Worm (Caenorhabditis elegans): ENCODE results near the gene enri-1.
A peak's percentile ranks its signal among the peaks of the same experiment; 100 is the strongest.

enri-1 gene

ce11 chrII:2342004-2342479 lies 627 bp upstream of the enri-1 start, which contains the start of gene F43C11.6:
F43C11.6 (plus strand) TSS chrII:2342429.
- no peak for TF ChIP-seq cog-1 (tag; optimal IDR thresholded peaks at IDR 0.05)
- TF ChIP-seq T22C8.4 (GFP tag; IDR thresholded peaks at IDR 0.05) = no peak
- no peak for TF ChIP-seq ref-1 (GFP tag; conservative IDR thresholded peaks at IDR 0.05)
- no peak for TF ChIP-seq med-1 (GFP tag; optimal IDR thresholded peaks at IDR 0.05; ENCODE audit: insufficient read depth)
- no peak for TF ChIP-seq flt-1 (GFP tag; IDR thresholded peaks at IDR 0.05)

- no peak for TF ChIP-seq tab-1 (GFP tag; IDR thresholded peaks at IDR 0.05)
- TF ChIP-seq flt-1 (GFP tag; IDR thresholded peaks at IDR 0.05) = no peak
- TF ChIP-seq ref-1 (GFP tag; conservative IDR thresholded peaks at IDR 0.05) = no peak
- no peak for TF ChIP-seq T22C8.4 (GFP tag; IDR thresholded peaks at IDR 0.05)
- no peak for TF ChIP-seq klf-2 (GFP tag; conservative IDR thresholded peaks at IDR 0.05)
- no peak for TF ChIP-seq med-1 (GFP tag; optimal IDR thresholded peaks at IDR 0.05; ENCODE audit: insufficient read depth)
- TF ChIP-seq cog-1 (tag; optimal IDR thresholded peaks at IDR 0.05) = no peak
- TF ChIP-seq ztf-23 (GFP tag; IDR thresholded peaks at IDR 0.05) = no peak
- TF ChIP-seq ztf-29 (GFP tag; IDR thresholded peaks at IDR 0.05) = no peak
Observed at ce11 chrII:2340974-2341373, 441 bp downstream of the enri-1 start.

- TF ChIP-seq tab-1 (GFP tag; IDR thresholded peaks at IDR 0.05) = no peak
- no peak for TF ChIP-seq med-1 (GFP tag; optimal IDR thresholded peaks at IDR 0.05; ENCODE audit: insufficient read depth)
- no peak for TF ChIP-seq cog-1 (tag; optimal IDR thresholded peaks at IDR 0.05)
- no peak for TF ChIP-seq ztf-29 (GFP tag; IDR thresholded peaks at IDR 0.05)
- TF ChIP-seq ref-1 (GFP tag; conservative IDR thresholded peaks at IDR 0.05) = no peak
- no peak for TF ChIP-seq ztf-23 (GFP tag; IDR thresholded peaks at IDR 0.05)
- TF ChIP-seq klf-2 (GFP tag; conservative IDR thresholded peaks at IDR 0.05) = no peak
- TF ChIP-seq flt-1 (GFP tag; IDR thresholded peaks at IDR 0.05) = no peak
- TF ChIP-seq T22C8.4 (GFP tag; IDR thresholded peaks at IDR 0.05) = no peak
Observed at ce11 chrII:2336177-2336576, 5.2 kb downstream of the enri-1 start.

ce11 chrII:2335572-2335971 lies 5.8 kb downstream of the enri-1 start, which contains the start of gene F43C11.7:
F43C11.7 (plus strand) TSS chrII:2335897.
- TF ChIP-seq med-1 (GFP tag; optimal IDR thresholded peaks at IDR 0.05; ENCODE audit: insufficient read depth) = no peak
- no peak for TF ChIP-seq ref-1 (GFP tag; conservative IDR thresholded peaks at IDR 0.05)
- TF ChIP-seq tab-1 (GFP tag; IDR thresholded peaks at IDR 0.05) = no peak
- TF ChIP-seq T22C8.4 (GFP tag; IDR thresholded peaks at IDR 0.05) = no peak
- TF ChIP-seq ztf-29 (GFP tag; IDR thresholded peaks at IDR 0.05) = no peak
- TF ChIP-seq ztf-23 (GFP tag; IDR thresholded peaks at IDR 0.05) = no peak
- TF ChIP-seq klf-2 (GFP tag; conservative IDR thresholded peaks at IDR 0.05) = no peak
- TF ChIP-seq flt-1 (GFP tag; IDR thresholded peaks at IDR 0.05) = no peak
- TF ChIP-seq cog-1 (tag; optimal IDR thresholded peaks at IDR 0.05) = no peak

DNA sequence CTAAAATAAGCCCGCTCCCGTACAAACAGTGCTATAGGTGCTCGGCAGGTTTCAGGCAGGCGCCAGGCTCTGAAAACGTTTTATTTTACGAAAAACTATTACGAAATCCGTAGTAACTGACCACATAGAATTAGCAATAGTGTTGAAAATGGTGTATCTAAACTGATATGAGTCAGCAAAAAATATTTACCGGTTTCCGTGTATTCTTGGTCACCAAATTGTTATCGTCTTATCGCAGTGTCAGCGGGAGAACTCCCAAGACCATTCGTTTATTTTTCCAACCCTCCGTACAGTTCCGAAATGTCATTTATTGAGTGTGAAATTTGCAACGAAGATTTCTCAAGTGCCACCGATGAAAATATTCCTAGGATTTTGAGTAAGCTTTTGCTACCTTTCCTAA lies 9.2 kb downstream of the enri-1 start, which contains the start of gene F43C11.8:
F43C11.8 (plus strand) TSS at position 301 of the 400 bp plus-strand sequence.
- TF ChIP-seq ztf-29 (GFP tag; IDR thresholded peaks at IDR 0.05) = no peak
- no peak for TF ChIP-seq tab-1 (GFP tag; IDR thresholded peaks at IDR 0.05)
- TF ChIP-seq cog-1 (tag; optimal IDR thresholded peaks at IDR 0.05) = no peak
- no peak for TF ChIP-seq klf-2 (GFP tag; conservative IDR thresholded peaks at IDR 0.05)
- TF ChIP-seq med-1 (GFP tag; optimal IDR thresholded peaks at IDR 0.05; ENCODE audit: insufficient read depth) = no peak
- TF ChIP-seq T22C8.4 (GFP tag; IDR thresholded peaks at IDR 0.05) = no peak
- no peak for TF ChIP-seq flt-1 (GFP tag; IDR thresholded peaks at IDR 0.05)
- no peak for TF ChIP-seq ref-1 (GFP tag; conservative IDR thresholded peaks at IDR 0.05)
- no peak for TF ChIP-seq ztf-23 (GFP tag; IDR thresholded peaks at IDR 0.05)

ce11 chrII:2330462-2330861 lies 11.0 kb downstream of the enri-1 start:
- TF ChIP-seq klf-2 (GFP tag; conservative IDR thresholded peaks at IDR 0.05) (no peak), flt-1 (GFP tag; IDR thresholded peaks at IDR 0.05) (peak; percentile 63)

- TF ChIP-seq ztf-29 (GFP tag; IDR thresholded peaks at IDR 0.05) (no peak), ztf-23 (GFP tag; IDR thresholded peaks at IDR 0.05) (no peak), tab-1 (GFP tag; IDR thresholded peaks at IDR 0.05) (no peak), ref-1 (GFP tag; conservative IDR thresholded peaks at IDR 0.05) (no peak), T22C8.4 (GFP tag; IDR thresholded peaks at IDR 0.05) (no peak), med-1 (GFP tag; optimal IDR thresholded peaks at IDR 0.05; ENCODE audit: insufficient read depth) (no peak), klf-2 (GFP tag; conservative IDR thresholded peaks at IDR 0.05) (no peak), flt-1 (GFP tag; IDR thresholded peaks at IDR 0.05) (no peak), cog-1 (tag; optimal IDR thresholded peaks at IDR 0.05) (no peak)
Observed at ce11 chrII:2328963-2329442, 12.4 kb downstream of the enri-1 start, which contains the start of the genes ZK1240.8 and ZK1240.1. ZK1240.8 (minus strand) TSS chrII:2329063. ZK1240.1 (plus strand) TSS chrII:2329392.

- TF ChIP-seq T22C8.4 (GFP tag; IDR thresholded peaks at IDR 0.05) = no peak
- no peak for TF ChIP-seq ref-1 (GFP tag; conservative IDR thresholded peaks at IDR 0.05)
Observed at ce11 chrII:2324956-2325355, 16.5 kb downstream of the enri-1 start, which contains the start of gene ZK1240.11. ZK1240.11 (plus strand) TSS chrII:2325256.

DNA sequence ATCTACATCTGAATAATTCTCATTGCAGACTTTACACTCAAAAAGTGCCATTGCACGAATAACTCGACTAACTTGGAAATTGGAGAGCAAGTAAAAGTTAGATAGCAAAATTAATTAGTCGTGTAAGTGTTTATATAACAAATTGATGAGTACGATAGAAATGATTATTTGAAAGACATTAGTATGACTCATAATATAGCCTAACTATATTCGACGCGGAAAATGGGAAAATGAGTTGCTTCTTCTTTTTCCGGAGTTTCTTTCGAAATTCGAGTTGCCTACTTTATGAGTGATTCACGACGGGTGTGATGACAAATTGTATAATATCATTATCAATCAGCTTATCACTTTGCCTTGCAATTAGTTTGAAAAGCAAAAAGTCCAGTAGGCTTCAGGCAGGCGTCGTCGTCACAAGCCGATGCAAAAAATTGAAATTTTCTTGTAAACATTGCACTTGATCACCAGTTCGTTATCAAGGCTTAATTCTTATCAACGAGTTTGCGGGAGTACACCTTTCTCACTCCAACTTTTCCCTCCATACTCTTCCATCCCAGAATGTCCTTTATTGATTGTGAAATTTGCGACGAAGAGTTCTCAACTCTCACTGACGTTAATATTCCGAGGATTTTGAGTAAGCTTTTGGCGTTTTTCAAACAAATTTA lies 18.4 kb downstream of the enri-1 start, which contains the start of the genes ZK1240.6 and ZK1240.2:
ZK1240.6 (minus strand) TSS at position 51 of the 662 bp plus-strand sequence.
ZK1240.2 (plus strand) TSS at position 520 of the 662 bp plus-strand sequence.
- no peak for TF ChIP-seq cog-1 (tag; optimal IDR thresholded peaks at IDR 0.05)
- TF ChIP-seq klf-2 (GFP tag; conservative IDR thresholded peaks at IDR 0.05) = no peak
- TF ChIP-seq ref-1 (GFP tag; conservative IDR thresholded peaks at IDR 0.05) = no peak
- no peak for TF ChIP-seq flt-1 (GFP tag; IDR thresholded peaks at IDR 0.05)
- TF ChIP-seq T22C8.4 (GFP tag; IDR thresholded peaks at IDR 0.05) = no peak
- TF ChIP-seq med-1 (GFP tag; optimal IDR thresholded peaks at IDR 0.05; ENCODE audit: insufficient read depth) = no peak

DNA sequence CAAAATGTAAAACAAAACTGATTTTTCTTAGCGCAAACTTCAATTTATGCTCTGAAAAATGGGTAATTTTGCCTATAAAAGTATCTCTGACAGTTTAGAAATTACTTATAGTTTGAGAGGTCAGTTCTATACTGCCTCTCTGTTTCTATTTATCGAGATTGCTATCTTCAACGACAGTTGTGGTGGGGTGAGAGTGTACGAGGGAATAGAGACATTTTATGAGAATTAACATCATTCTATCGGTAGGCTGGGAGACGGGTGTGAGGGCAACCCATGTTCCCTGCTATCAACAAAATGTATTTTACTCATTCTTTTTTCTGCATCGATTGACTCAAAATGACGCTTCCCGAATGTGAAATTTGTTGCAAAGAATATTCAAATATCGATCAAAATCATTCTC lies 21.3 kb downstream of the enri-1 start, which contains the start of gene ZK1240.3:
ZK1240.3 (plus strand) TSS at position 238 of the 400 bp plus-strand sequence.
- TF ChIP-seq ref-1 (GFP tag; conservative IDR thresholded peaks at IDR 0.05) = no peak
- TF ChIP-seq med-1 (GFP tag; optimal IDR thresholded peaks at IDR 0.05; ENCODE audit: insufficient read depth) = no peak
- TF ChIP-seq klf-2 (GFP tag; conservative IDR thresholded peaks at IDR 0.05) = no peak
- TF ChIP-seq cog-1 (tag; optimal IDR thresholded peaks at IDR 0.05) = no peak
- no peak for TF ChIP-seq flt-1 (GFP tag; IDR thresholded peaks at IDR 0.05)
- no peak for TF ChIP-seq ztf-23 (GFP tag; IDR thresholded peaks at IDR 0.05)
- no peak for TF ChIP-seq tab-1 (GFP tag; IDR thresholded peaks at IDR 0.05)
- TF ChIP-seq ztf-29 (GFP tag; IDR thresholded peaks at IDR 0.05) = no peak
- TF ChIP-seq T22C8.4 (GFP tag; IDR thresholded peaks at IDR 0.05) = no peak
